Worm (Caenorhabditis elegans) whole organism, mixed stage, embryonic: ENCODE measurements around the gene B0395.3.

ENCODE experiments used
- M03D4.4 ChIP-seq: sonication (generic microtip); optimal IDR thresholded peaks from 2 replicates; lab custom pipeline; 2017; ENCODE audit warnings: mild to moderate bottlenecking, missing genetic modification characterization, missing compliant biosample characterization
- blmp-1 ChIP-seq: fragments of 150-350 bp; optimal IDR thresholded peaks from 2 replicates; lab custom pipeline; 2014; ENCODE audit warnings: missing biosample characterization, missing genetic modification characterization
- ceh-39 ChIP-seq: fragments of 150-350 bp; optimal IDR thresholded peaks from 2 replicates; lab custom pipeline; 2014; ENCODE audit warnings: missing biosample characterization, missing genetic modification characterization
- ceh-43 ChIP-seq: fragments of 200-800 bp; sonication (Bioruptor generic); optimal IDR thresholded peaks from 2 replicates; lab custom pipeline; 2018; ENCODE audit warnings: mild to moderate bottlenecking, missing genetic modification characterization, moderate library complexity, missing compliant biosample characterization
- ceh-83 ChIP-seq: fragments of 200-800 bp; sonication (Bioruptor generic); optimal IDR thresholded peaks from 2 replicates; lab custom pipeline; 2018; ENCODE audit warnings: mild to moderate bottlenecking, missing genetic modification characterization, missing compliant biosample characterization
- drap-1 ChIP-seq: fragments of 200-800 bp; sonication (Bioruptor generic); optimal IDR thresholded peaks from 3 replicates; lab custom pipeline; 2018; ENCODE audit warnings: mild to moderate bottlenecking, missing genetic modification characterization, missing compliant biosample characterization
- elt-3 ChIP-seq: fragments of 150-350 bp; optimal IDR thresholded peaks from 2 replicates; lab custom pipeline; 2014; ENCODE audit warnings: missing biosample characterization, missing genetic modification characterization
- flh-1 ChIP-seq: fragments of 200-800 bp; sonication (Bioruptor generic); optimal IDR thresholded peaks from 2 replicates; lab custom pipeline; 2018; ENCODE audit warnings: mild to moderate bottlenecking, missing genetic modification characterization, moderate library complexity, missing compliant biosample characterization
- ham-2 ChIP-seq: fragments of 200-800 bp; sonication (Bioruptor generic); optimal IDR thresholded peaks from 2 replicates; lab custom pipeline; 2018; ENCODE audit warnings: mild to moderate bottlenecking, missing genetic modification characterization, missing compliant biosample characterization
- lin-13 ChIP-seq: fragments of 150-350 bp; optimal IDR thresholded peaks from 2 replicates; lab custom pipeline; 2014; ENCODE audit warnings: missing biosample characterization, missing genetic modification characterization
- lin-32 ChIP-seq: fragments of 200-800 bp; sonication (Bioruptor generic); optimal IDR thresholded peaks from 2 replicates; lab custom pipeline; 2018; ENCODE audit warnings: mild to moderate bottlenecking, missing genetic modification characterization, missing compliant biosample characterization
- mep-1 ChIP-seq: fragments of 150-350 bp; optimal IDR thresholded peaks from 2 replicates; lab custom pipeline; 2017; ENCODE audit warnings: missing biosample characterization, missing genetic modification reagents, missing genetic modification characterization, inconsistent platforms
- mls-2 ChIP-seq: sonication (generic microtip); optimal IDR thresholded peaks from 2 replicates; lab custom pipeline; 2016; ENCODE audit warnings: mild to moderate bottlenecking, missing genetic modification characterization, moderate library complexity, missing compliant biosample characterization
- nhr-2 ChIP-seq: fragments of 150-350 bp; optimal IDR thresholded peaks from 2 replicates; lab custom pipeline; 2014; ENCODE audit warnings: missing biosample characterization, missing genetic modification characterization
- nhr-28 ChIP-seq: fragments of 150-350 bp; optimal IDR thresholded peaks from 2 replicates; lab custom pipeline; 2014; ENCODE audit warnings: missing biosample characterization, missing genetic modification characterization
- nhr-76 ChIP-seq: sonication (generic microtip); optimal IDR thresholded peaks from 2 replicates; lab custom pipeline; 2017; ENCODE audit warnings: missing biosample characterization, missing genetic modification characterization
- snpc-4 ChIP-seq: fragments of 150-350 bp; optimal IDR thresholded peaks from 2 replicates; lab custom pipeline; 2014; ENCODE audit warnings: missing biosample characterization, missing genetic modification characterization
- sptf-1 ChIP-seq: sonication (generic microtip); optimal IDR thresholded peaks from 2 replicates; lab custom pipeline; 2017; ENCODE audit warnings: mild to moderate bottlenecking, missing genetic modification characterization, moderate library complexity, missing compliant biosample characterization
- tbx-8 ChIP-seq: fragments of 200-800 bp; sonication (Bioruptor generic); optimal IDR thresholded peaks from 2 replicates; lab custom pipeline; 2018; ENCODE audit warnings: mild to moderate bottlenecking, missing genetic modification characterization, moderate library complexity, missing compliant biosample characterization
- unc-62 ChIP-seq: fragments of 150-350 bp; optimal IDR thresholded peaks from 2 replicates; lab custom pipeline; 2014; ENCODE audit warnings: missing biosample characterization, missing genetic modification reagents, missing genetic modification characterization
- zip-8 ChIP-seq: fragments of 150-350 bp; optimal IDR thresholded peaks from 2 replicates; lab custom pipeline; 2014; ENCODE audit warnings: missing biosample characterization, missing genetic modification characterization

The B0395.3 gene

ce11 chrX:15993916-15994315 is 46.1 kb downstream of the B0395.3 start:
- TF ChIP-seq tbx-8 (no peak), blmp-1 (no peak), nhr-2 (no peak), elt-3 (tag; lab: Kevin White, UChicago) (no peak)

ce11 chrX:15992806-15993205 is 47.3 kb downstream of the B0395.3 start:
- no peak for TF ChIP-seq zip-8 (tag; lab: Kevin White, UChicago)
- TF ChIP-seq M03D4.4, result no peak
- TF ChIP-seq snpc-4 (tag; lab: Kevin White, UChicago), result no peak
- TF ChIP-seq lin-32 (GFP tag; lab: Kevin White, UChicago), result no peak
- no peak for TF ChIP-seq nhr-2
- TF ChIP-seq flh-1 (GFP tag; lab: Kevin White, UChicago), result no peak
- TF ChIP-seq elt-3 (tag; lab: Kevin White, UChicago), result no peak
- no peak for TF ChIP-seq nhr-76 (tag; lab: Kevin White, UChicago)
- TF ChIP-seq ham-2 (GFP tag; lab: Kevin White, UChicago), result no peak
- TF ChIP-seq lin-13 (tag; lab: Kevin White, UChicago), result no peak
- TF ChIP-seq mep-1 (tag; lab: Kevin White, UChicago), result no peak
- no peak for TF ChIP-seq ceh-83 (GFP tag; lab: Kevin White, UChicago)
- no peak for TF ChIP-seq sptf-1 (tag; lab: Kevin White, UChicago)
- TF ChIP-seq ceh-39 (tag; lab: Kevin White, UChicago), result no peak
- no peak for TF ChIP-seq drap-1 (GFP tag; lab: Kevin White, UChicago)
- no peak for TF ChIP-seq ceh-43 (GFP tag; lab: Kevin White, UChicago)
- no peak for TF ChIP-seq unc-62 (GFP tag; lab: Kevin White, UChicago)
- TF ChIP-seq nhr-28 (tag; lab: Kevin White, UChicago), result no peak
- TF ChIP-seq tbx-8, result no peak
- TF ChIP-seq mls-2 (tag; lab: Kevin White, UChicago), result no peak

ce11 chrX:15988577-15988976 is 51.5 kb downstream of the B0395.3 start:
- TF ChIP-seq mls-2 (tag; lab: Kevin White, UChicago) (no peak), zip-8 (tag; lab: Kevin White, UChicago) (peak; percentile 97), nhr-2 (no peak)
